Comparison of ENCODE assay signal across 2 fruit fly cellular contexts in genomic region chr2L:15749313-15749712, dm6.
TF ChIP-seq lines count a peak whose summit lies in the region.

No protein-coding gene starts in this region.

- no peak for TF ChIP-seq CTCF in whole organism, embryonic (GFP tag; optimal IDR thresholded peaks at IDR 0.05; lab: Kevin White, UChicago)

TF ChIP-seq in whole organism, adult, 20 proteins besides CTCF, POLR2A, EP300 and RAD21:
- TF ChIP-seq tj (GFP tag; optimal IDR thresholded peaks at IDR 0.05; lab: Kevin White, UChicago) = peak; percentile 99
- TF ChIP-seq bab1 (GFP tag; optimal IDR thresholded peaks at IDR 0.05; lab: Kevin White, UChicago) = peak; percentile 35
- no peak for TF ChIP-seq CG7101 (tag; optimal IDR thresholded peaks at IDR 0.05; lab: Kevin White, UChicago)

TF ChIP-seq in whole organism, embryonic, 481 proteins besides CTCF, POLR2A, EP300 and RAD21:
- TF ChIP-seq lola (GFP tag; optimal IDR thresholded peaks at IDR 0.05; lab: Kevin White, UChicago) (no peak), sens (GFP tag; lab: Kevin White, UChicago) (peak; percentile 36), rib (GFP tag; IDR thresholded peaks at IDR 0.05; lab: Robert Waterston, UW) (0 out of 2 replicates have a peak, but pooled peaks have one; percentile 37)
TF ChIP-seq in whole organism, embryonic: peak in this region for 2.
